Worm (Caenorhabditis elegans) whole organism, L2 larva: ENCODE data around the gene qns-1.
A peak's percentile ranks its signal among the peaks of the same experiment; 100 is the strongest.

Experiments
- C34F6.9 ChIP-seq: fragments of 150-350 bp; optimal IDR thresholded peaks from 2 replicates; lab custom pipeline; 2014; ENCODE audit warnings: missing biosample characterization, missing genetic modification characterization
- F13H6.1 ChIP-seq: sonication (generic microtip); optimal IDR thresholded peaks from 2 replicates; lab custom pipeline; 2016; ENCODE audit warnings: missing genetic modification characterization, missing compliant biosample characterization
- R02D3.7 ChIP-seq: fragments of 150-350 bp; optimal IDR thresholded peaks from 2 replicates; lab custom pipeline; 2014; ENCODE audit warnings: missing biosample characterization, missing genetic modification characterization
- Y55F3AM.14 ChIP-seq: fragments of 200-800 bp; sonication (Bioruptor generic); optimal IDR thresholded peaks from 2 replicates; lab custom pipeline; 2018; ENCODE audit warnings: mild to moderate bottlenecking, missing genetic modification characterization, missing compliant biosample characterization
- ZK546.5 ChIP-seq: sonication (generic microtip); optimal IDR thresholded peaks from 2 replicates; lab custom pipeline; 2017; ENCODE audit warnings: missing biosample characterization, missing genetic modification characterization
- alr-1 ChIP-seq: fragments of 150-350 bp; optimal IDR thresholded peaks from 2 replicates; lab custom pipeline; 2014; ENCODE audit warnings: missing biosample characterization, missing genetic modification characterization
- aly-2 ChIP-seq: fragments of 150-350 bp; optimal IDR thresholded peaks from 2 replicates; lab custom pipeline; 2014; ENCODE audit warnings: missing biosample characterization, missing genetic modification characterization
- ama-1 ChIP-seq: fragments of 150-350 bp; optimal IDR thresholded peaks from 2 replicates; lab custom pipeline; 2018; ENCODE audit warnings: inconsistent platforms
- blmp-1 ChIP-seq: sonication (generic microtip); optimal IDR thresholded peaks from 2 replicates; lab custom pipeline; 2017; ENCODE audit warnings: missing genetic modification characterization, mild to moderate bottlenecking, missing compliant biosample characterization, antibody characterized with exemption, moderate library complexity; ENCODE audit not compliant: insufficient read depth
- ceh-16 ChIP-seq: fragments of 150-350 bp; optimal IDR thresholded peaks from 2 replicates; lab custom pipeline; 2014; ENCODE audit warnings: missing biosample characterization, missing genetic modification characterization
- ceh-82 ChIP-seq: fragments of 150-350 bp; optimal IDR thresholded peaks from 2 replicates; lab custom pipeline; 2014; ENCODE audit warnings: missing biosample characterization, missing genetic modification characterization
- crh-2 ChIP-seq: sonication (generic microtip); optimal IDR thresholded peaks from 2 replicates; lab custom pipeline; 2017; ENCODE audit warnings: missing biosample characterization, missing genetic modification characterization
- dmd-4 ChIP-seq: sonication (generic microtip); optimal IDR thresholded peaks from 2 replicates; lab custom pipeline; 2017; ENCODE audit warnings: missing biosample characterization, missing genetic modification characterization
- egl-27 ChIP-seq: sonication (generic microtip); optimal IDR thresholded peaks from 3 replicates; lab custom pipeline; 2017; ENCODE audit warnings: missing biosample characterization, missing genetic modification reagents, missing genetic modification characterization
- elt-1 ChIP-seq: fragments of 150-350 bp; optimal IDR thresholded peaks from 2 replicates; lab custom pipeline; 2014; ENCODE audit warnings: missing biosample characterization, missing genetic modification characterization
- elt-3 ChIP-seq: sonication (generic microtip); optimal IDR thresholded peaks from 2 replicates; lab custom pipeline; 2017; ENCODE audit warnings: missing biosample characterization, missing genetic modification characterization
- fos-1 ChIP-seq: fragments of 150-350 bp; optimal IDR thresholded peaks from 2 replicates; lab custom pipeline; 2014; ENCODE audit warnings: missing biosample characterization, missing genetic modification characterization
- gmeb-1 ChIP-seq: fragments of 150-350 bp; optimal IDR thresholded peaks from 2 replicates; lab custom pipeline; 2014; ENCODE audit warnings: missing biosample characterization, missing genetic modification characterization
- lin-11 ChIP-seq: fragments of 150-350 bp; sonication (generic microtip); optimal IDR thresholded peaks from 2 replicates; lab custom pipeline; 2014; ENCODE audit warnings: missing biosample characterization, missing genetic modification characterization, inconsistent platforms, mixed read lengths
- lin-13 ChIP-seq: fragments of 150-350 bp; optimal IDR thresholded peaks from 2 replicates; lab custom pipeline; 2014; ENCODE audit warnings: missing biosample characterization, missing genetic modification reagents, missing genetic modification characterization
- lin-39 ChIP-seq: fragments of 150-350 bp; optimal IDR thresholded peaks from 2 replicates; lab custom pipeline; 2014; ENCODE audit warnings: missing biosample characterization, missing genetic modification reagents, missing genetic modification characterization
- lsy-2 ChIP-seq, 2 experiments: fragments of 150-350 bp in 1 of 2; sonication (generic microtip) in 1 of 2; optimal IDR thresholded peaks; 2 replicates each; lab custom pipeline; 2014 to 2017; ENCODE audit warnings: missing biosample characterization in 2 of 2, missing genetic modification characterization in 2 of 2
- mab-5 ChIP-seq: fragments of 150-350 bp; optimal IDR thresholded peaks from 2 replicates; lab custom pipeline; 2014; ENCODE audit warnings: missing biosample characterization, missing genetic modification characterization
- mbf-1 ChIP-seq: sonication (generic microtip); optimal IDR thresholded peaks from 2 replicates; lab custom pipeline; 2017; ENCODE audit warnings: missing biosample characterization, missing genetic modification characterization
- mdl-1 ChIP-seq, 2 experiments: fragments of 150-350 bp in 1 of 2; sonication (generic microtip) in 1 of 2; optimal IDR thresholded peaks; 2 replicates each; lab custom pipeline; 2017; ENCODE audit warnings: missing biosample characterization in 2 of 2, missing genetic modification characterization in 2 of 2
- nhr-10 ChIP-seq: sonication (generic microtip); optimal IDR thresholded peaks from 2 replicates; lab custom pipeline; 2017; ENCODE audit warnings: missing biosample characterization, missing genetic modification characterization
- nhr-11 ChIP-seq: fragments of 150-350 bp; optimal IDR thresholded peaks from 2 replicates; lab custom pipeline; 2014; ENCODE audit warnings: missing biosample characterization, missing genetic modification characterization
- nhr-12 ChIP-seq: fragments of 150-350 bp; optimal IDR thresholded peaks from 2 replicates; lab custom pipeline; 2014; ENCODE audit warnings: missing biosample characterization, missing genetic modification characterization
- nhr-129 ChIP-seq: fragments of 150-350 bp; optimal IDR thresholded peaks from 2 replicates; lab custom pipeline; 2014; ENCODE audit warnings: missing biosample characterization, missing genetic modification characterization
- nhr-21 ChIP-seq: fragments of 150-350 bp; optimal IDR thresholded peaks from 2 replicates; lab custom pipeline; 2014; ENCODE audit warnings: missing biosample characterization, missing genetic modification characterization
- nhr-23 ChIP-seq: fragments of 150-350 bp; optimal IDR thresholded peaks from 2 replicates; lab custom pipeline; 2014; ENCODE audit warnings: missing biosample characterization, missing genetic modification reagents, missing genetic modification characterization
- nhr-237 ChIP-seq: fragments of 150-350 bp; optimal IDR thresholded peaks from 2 replicates; lab custom pipeline; 2014; ENCODE audit warnings: missing biosample characterization, missing genetic modification characterization
- nhr-25 ChIP-seq: fragments of 150-350 bp; sonication (generic microtip); optimal IDR thresholded peaks from 3 replicates; lab custom pipeline; 2014; ENCODE audit warnings: missing biosample characterization, missing genetic modification characterization
- nhr-6 ChIP-seq: fragments of 150-350 bp; optimal IDR thresholded peaks from 2 replicates; lab custom pipeline; 2014; ENCODE audit warnings: missing biosample characterization, missing genetic modification characterization
- nhr-77 ChIP-seq: fragments of 150-350 bp; optimal IDR thresholded peaks from 2 replicates; lab custom pipeline; 2014; ENCODE audit warnings: missing biosample characterization, missing genetic modification characterization
- peb-1 ChIP-seq: fragments of 150-350 bp; optimal IDR thresholded peaks from 2 replicates; lab custom pipeline; 2014; ENCODE audit warnings: missing biosample characterization, missing genetic modification characterization
- sem-4 ChIP-seq: fragments of 150-350 bp; optimal IDR thresholded peaks from 2 replicates; lab custom pipeline; 2014; ENCODE audit warnings: missing biosample characterization, missing genetic modification reagents, missing genetic modification characterization
- skn-1 ChIP-seq: sonication (generic microtip); optimal IDR thresholded peaks from 2 replicates; lab custom pipeline; 2017; ENCODE audit warnings: missing biosample characterization, missing genetic modification characterization
- sma-3 ChIP-seq: sonication (generic microtip); optimal IDR thresholded peaks from 2 replicates; lab custom pipeline; 2016; ENCODE audit warnings: missing genetic modification reagents, missing genetic modification characterization, missing compliant biosample characterization
- sma-9 ChIP-seq, 2 experiments: fragments of 150-350 bp in 1 of 2; sonication (generic microtip) in 1 of 2; optimal IDR thresholded peaks; 2 replicates each; lab custom pipeline; 2014 to 2016; ENCODE audit warnings: missing genetic modification characterization in 2 of 2, mild to moderate bottlenecking in 1 of 2, missing biosample characterization in 1 of 2, missing compliant biosample characterization in 1 of 2, missing genetic modification reagents in 1 of 2, moderate library complexity in 1 of 2
- snpc-4 ChIP-seq: fragments of 150-350 bp; optimal IDR thresholded peaks from 2 replicates; lab custom pipeline; 2014; ENCODE audit warnings: missing biosample characterization, missing genetic modification characterization
- unc-39 ChIP-seq: fragments of 150-350 bp; optimal IDR thresholded peaks from 2 replicates; lab custom pipeline; 2014; ENCODE audit warnings: missing biosample characterization, missing genetic modification characterization
- unc-55 ChIP-seq: fragments of 150-350 bp; sonication (generic microtip); optimal IDR thresholded peaks from 3 replicates; lab custom pipeline; 2014; ENCODE audit warnings: missing biosample characterization, missing genetic modification reagents, missing genetic modification characterization
- unc-62 ChIP-seq: fragments of 150-350 bp; optimal IDR thresholded peaks from 2 replicates; lab custom pipeline; 2014; ENCODE audit warnings: missing biosample characterization, missing genetic modification reagents, missing genetic modification characterization
- zag-1 ChIP-seq: fragments of 150-350 bp; optimal IDR thresholded peaks from 2 replicates; lab custom pipeline; 2014; ENCODE audit warnings: missing biosample characterization, missing genetic modification characterization
- ztf-1 ChIP-seq: fragments of 200-800 bp; sonication (Bioruptor generic); conservative IDR thresholded peaks from 2 replicates; pipeline ENCODE4 v1.3.6; 2022; ENCODE audit warnings: missing genetic modification characterization, missing compliant biosample characterization
- ztf-11 ChIP-seq: sonication (generic microtip); optimal IDR thresholded peaks from 2 replicates; lab custom pipeline; 2017; ENCODE audit warnings: missing biosample characterization, missing genetic modification characterization
- ztf-4 ChIP-seq: fragments of 150-350 bp; optimal IDR thresholded peaks from 2 replicates; lab custom pipeline; 2014; ENCODE audit warnings: missing biosample characterization, missing genetic modification characterization

qns-1 gene

ce11 chrIV:10252886-10253639 is 34.0 kb upstream of the qns-1 start (continued):
- no peak for TF ChIP-seq ztf-11

- TF ChIP-seq blmp-1 (tag; lab: Kevin White, UChicago): peak; percentile 92
- no peak for TF ChIP-seq ceh-82
- no peak for TF ChIP-seq dmd-4
- peak; percentile 73 for TF ChIP-seq unc-62 (GFP tag; lab: Kevin White, UChicago)
- TF ChIP-seq elt-1 (tag; lab: Kevin White, UChicago): no peak
- TF ChIP-seq lsy-2 (tag; optimal IDR thresholded peaks at IDR 0.05; lab: Kevin White, UChicago): peak; percentile 65 to 92
- TF ChIP-seq skn-1 (tag; lab: Kevin White, UChicago): peak; percentile 69
- TF ChIP-seq sem-4: peak; percentile 81
- no peak for TF ChIP-seq lin-39 (tag; lab: Kevin White, UChicago)
- peak; percentile 96 for TF ChIP-seq nhr-129 (tag; lab: Kevin White, UChicago)
- TF ChIP-seq C34F6.9 (tag; lab: Kevin White, UChicago): peak; percentile 98
- peak; percentile 69 for TF ChIP-seq ztf-4 (tag; lab: Kevin White, UChicago)
- peak; percentile 7 for TF ChIP-seq nhr-25 (tag; lab: Kevin White, UChicago)
- TF ChIP-seq unc-55 (GFP tag; lab: Kevin White, UChicago): peak; percentile 89
- no peak for TF ChIP-seq mbf-1
- no peak for TF ChIP-seq alr-1 (tag; lab: Kevin White, UChicago)
- TF ChIP-seq ceh-16 (tag; lab: Kevin White, UChicago): peak; percentile 5
- TF ChIP-seq lin-13 (GFP tag; lab: Kevin White, UChicago): peak; percentile 56
- no peak for TF ChIP-seq aly-2 (tag; lab: Kevin White, UChicago)
- no peak for TF ChIP-seq nhr-77 (tag; lab: Kevin White, UChicago)
- peak; percentile 97 for TF ChIP-seq sma-9 (GFP tag; optimal IDR thresholded peaks at IDR 0.05; lab: Kevin White, UChicago)
- TF ChIP-seq sma-9 (tag; optimal IDR thresholded peaks at IDR 0.05; lab: Kevin White, UChicago): no peak
- TF ChIP-seq egl-27 (tag; lab: Kevin White, UChicago): peak; percentile 89
- no peak for TF ChIP-seq nhr-23 (tag; lab: Kevin White, UChicago)
- peak; percentile 78 for TF ChIP-seq gmeb-1 (tag; lab: Kevin White, UChicago)
- TF ChIP-seq R02D3.7 (tag; lab: Kevin White, UChicago): no peak
- TF ChIP-seq snpc-4 (tag; lab: Kevin White, UChicago): peak; percentile 32
- no peak for TF ChIP-seq elt-3 (tag; lab: Kevin White, UChicago)
- TF ChIP-seq ztf-11: no peak
- peak; percentile 93 for TF ChIP-seq nhr-6 (tag; lab: Kevin White, UChicago)
- peak; percentile 100 for TF ChIP-seq crh-2 (tag; lab: Kevin White, UChicago)
- peak; percentile 87 for TF ChIP-seq zag-1 (tag; lab: Kevin White, UChicago)
- TF ChIP-seq peb-1 (tag; lab: Kevin White, UChicago): no peak
- TF ChIP-seq unc-39: no peak
- TF ChIP-seq ztf-1 (GFP tag; lab: Robert Waterston, UW): no peak
- peak; percentile 31 for TF ChIP-seq nhr-11
- TF ChIP-seq nhr-237 (tag; lab: Kevin White, UChicago): no peak
- peak; percentile 96 for TF ChIP-seq F13H6.1
- peak; percentile 33 for TF ChIP-seq nhr-12 (tag; lab: Kevin White, UChicago)
- no peak for TF ChIP-seq lin-11 (tag; lab: Kevin White, UChicago)
- TF ChIP-seq mab-5: peak; percentile 75
- no peak for TF ChIP-seq ZK546.5 (tag; lab: Kevin White, UChicago)
- peak; percentile 83 for TF ChIP-seq nhr-21 (tag; lab: Kevin White, UChicago)
- TF ChIP-seq mdl-1 (tag; optimal IDR thresholded peaks at IDR 0.05; lab: Kevin White, UChicago): peak; percentile 80 to 98
- TF ChIP-seq nhr-10 (tag; lab: Kevin White, UChicago): peak; percentile 12
- TF ChIP-seq Y55F3AM.14 (GFP tag; lab: Kevin White, UChicago): peak; percentile 52
- TF ChIP-seq fos-1 (tag; lab: Kevin White, UChicago): peak; percentile 81
- TF ChIP-seq sma-3 (GFP tag; lab: Kevin White, UChicago): peak; percentile 87
- TF ChIP-seq ama-1 (lab: Kevin White, UChicago): peak; percentile 38
These were observed 33.3 kb upstream of the qns-1 start for ce11 chrIV:10252350-10252792.
